Fruit fly (Drosophila melanogaster) whole organism, embryonic: ENCODE measurements around the gene CG31436.
A peak's percentile ranks its signal among the peaks of the same experiment; 100 is the strongest.

Source experiments
- ATbp ChIP-seq: fragments of 200-800 bp; sonication (Bioruptor generic); optimal IDR thresholded peaks from 2 replicates; lab custom pipeline; 2017; ENCODE audit warnings: missing biosample characterization, mild to moderate bottlenecking, missing genetic modification characterization, missing genetic modification reagents
- B-H2 ChIP-seq: fragments of 200-800 bp; sonication (Bioruptor generic); optimal IDR thresholded peaks from 2 replicates; lab custom pipeline; 2018; ENCODE audit warnings: missing biosample characterization, mild to moderate bottlenecking, missing genetic modification characterization
- BtbVII ChIP-seq: fragments of 200-800 bp; sonication (Bioruptor generic); optimal IDR thresholded peaks from 3 replicates; lab custom pipeline; 2017; ENCODE audit warnings: missing biosample characterization, mild to moderate bottlenecking, missing genetic modification characterization
- CG10431 ChIP-seq: fragments of 200-800 bp; sonication (Bioruptor generic); optimal IDR thresholded peaks from 3 replicates; lab custom pipeline; 2018; ENCODE audit warnings: missing biosample characterization, mild to moderate bottlenecking, missing genetic modification characterization
- CG12299 ChIP-seq: fragments of 200-800 bp; sonication (Bioruptor generic); optimal IDR thresholded peaks from 2 replicates; lab custom pipeline; 2018; ENCODE audit warnings: missing biosample characterization, mild to moderate bottlenecking, missing genetic modification characterization
- CG13424 ChIP-seq: fragments of 200-800 bp; sonication (Bioruptor generic); optimal IDR thresholded peaks from 2 replicates; lab custom pipeline; 2019; ENCODE audit warnings: missing biosample characterization, mild to moderate bottlenecking, missing genetic modification characterization, moderate library complexity
- CG15269 ChIP-seq: fragments of 200-800 bp; sonication (Bioruptor generic); optimal IDR thresholded peaks from 2 replicates; lab custom pipeline; 2018; ENCODE audit warnings: missing biosample characterization, mild to moderate bottlenecking, missing genetic modification characterization, moderate library complexity
- CG15601 ChIP-seq: fragments of 200-800 bp; sonication (Bioruptor generic); optimal IDR thresholded peaks from 3 replicates; lab custom pipeline; 2019; ENCODE audit warnings: missing biosample characterization, mild to moderate bottlenecking, missing genetic modification characterization, moderate library complexity
- CG17568 ChIP-seq: fragments of 200-800 bp; sonication (Bioruptor generic); optimal IDR thresholded peaks from 2 replicates; lab custom pipeline; 2018; ENCODE audit warnings: missing biosample characterization, mild to moderate bottlenecking, missing genetic modification characterization, moderate library complexity
- CG18599 ChIP-seq: fragments of 200-800 bp; sonication (Bioruptor generic); optimal IDR thresholded peaks from 3 replicates; lab custom pipeline; 2017; ENCODE audit warnings: missing biosample characterization, missing genetic modification characterization, mild to moderate bottlenecking, moderate library complexity, missing genetic modification reagents
- CG2120 ChIP-seq: fragments of 200-800 bp; sonication (Bioruptor generic); optimal IDR thresholded peaks from 3 replicates; lab custom pipeline; 2016; ENCODE audit warnings: missing biosample characterization, missing genetic modification characterization
- CG2202 ChIP-seq: fragments of 200-800 bp; sonication (Bioruptor generic); optimal IDR thresholded peaks from 2 replicates; lab custom pipeline; 2018; ENCODE audit warnings: missing biosample characterization, mild to moderate bottlenecking, missing genetic modification characterization
- CG2678 ChIP-seq: fragments of 200-800 bp; sonication (Bioruptor generic); optimal IDR thresholded peaks from 3 replicates; lab custom pipeline; 2019; ENCODE audit warnings: missing biosample characterization, mild to moderate bottlenecking, missing genetic modification characterization, moderate library complexity
- CG32532 ChIP-seq: fragments of 200-800 bp; sonication (Bioruptor generic); IDR thresholded peaks from 2 replicates; pipeline ENCODE4 v1.3.6; 2022; ENCODE audit warnings: missing biosample characterization, missing genetic modification characterization
- CG32767 ChIP-seq: fragments of 200-800 bp; sonication (Bioruptor generic); IDR thresholded peaks from 2 replicates; pipeline ENCODE4 v1.3.6; 2022; ENCODE audit warnings: missing biosample characterization, missing genetic modification characterization
- CG34224 ChIP-seq: fragments of 200-800 bp; sonication (Bioruptor generic); IDR thresholded peaks from 3 replicates; pipeline ENCODE4 v1.3.6; 2022; ENCODE audit warnings: missing biosample characterization, missing genetic modification characterization; ENCODE audit not compliant: partially characterized antibody
- CG34376 ChIP-seq: fragments of 200-800 bp; sonication (Bioruptor generic); optimal IDR thresholded peaks from 2 replicates; lab custom pipeline; 2018; ENCODE audit warnings: missing biosample characterization, mild to moderate bottlenecking, missing genetic modification characterization
- CG6854 ChIP-seq: fragments of 200-800 bp; sonication (Bioruptor generic); optimal IDR thresholded peaks from 3 replicates; lab custom pipeline; 2017; ENCODE audit warnings: missing biosample characterization, mild to moderate bottlenecking, missing genetic modification characterization
- CrebB ChIP-seq: fragments of 200-800 bp; sonication (Bioruptor generic); optimal IDR thresholded peaks from 3 replicates; lab custom pipeline; 2018; ENCODE audit warnings: missing biosample characterization, mild to moderate bottlenecking, missing genetic modification characterization
- Dref ChIP-seq: fragments of 200-800 bp; sonication (Bioruptor generic); IDR thresholded peaks from 2 replicates; pipeline ENCODE4 v1.3.6; 2022; ENCODE audit warnings: missing biosample characterization, missing genetic modification characterization
- Fer1 ChIP-seq: fragments of 200-800 bp; sonication (Bioruptor generic); optimal IDR thresholded peaks from 2 replicates; lab custom pipeline; 2017; ENCODE audit warnings: missing biosample characterization, mild to moderate bottlenecking, missing genetic modification characterization
- HLH54F ChIP-seq: fragments of 200-800 bp; sonication (Bioruptor generic); optimal IDR thresholded peaks from 3 replicates; lab custom pipeline; 2016; ENCODE audit warnings: missing biosample characterization, missing genetic modification characterization
- Hand ChIP-seq: fragments of 200-800 bp; sonication (Bioruptor generic); optimal IDR thresholded peaks from 2 replicates; lab custom pipeline; 2017; ENCODE audit warnings: mild to moderate bottlenecking, missing biosample characterization, missing genetic modification reagents, missing genetic modification characterization
- HmgZ ChIP-seq: fragments of 200-800 bp; sonication (Bioruptor generic); optimal IDR thresholded peaks from 2 replicates; lab custom pipeline; 2018; ENCODE audit warnings: missing biosample characterization, mild to moderate bottlenecking, missing genetic modification characterization
- Jarid2 ChIP-seq: fragments of 200-800 bp; sonication (Bioruptor generic); optimal IDR thresholded peaks from 3 replicates; lab custom pipeline; 2017; ENCODE audit warnings: mild to moderate bottlenecking, missing biosample characterization, missing genetic modification reagents, missing genetic modification characterization
- MTF-1 ChIP-seq: fragments of 200-800 bp; sonication (Bioruptor generic); optimal IDR thresholded peaks from 2 replicates; lab custom pipeline; 2018; ENCODE audit warnings: missing biosample characterization, mild to moderate bottlenecking, missing genetic modification characterization, borderline replicate concordance
- Optix ChIP-seq: fragments of 200-800 bp; sonication (Bioruptor generic); IDR thresholded peaks from 3 replicates; pipeline ENCODE4 v1.3.6; 2022; ENCODE audit warnings: missing biosample characterization, missing genetic modification characterization
- Pdp1 ChIP-seq, 2 experiments: fragments of 200-800 bp; sonication (Bioruptor generic); optimal IDR thresholded peaks; 3 replicates each; lab custom pipeline; 2016; ENCODE audit warnings: missing biosample characterization in 2 of 2, missing genetic modification characterization in 2 of 2, mild to moderate bottlenecking in 1 of 2, moderate library complexity in 1 of 2
- Trl ChIP-seq, 3 experiments: fragments of >200 bp in 2 of 3; fragments of 200-800 bp in 1 of 3; sonication (Bioruptor generic) in 1 of 3; optimal IDR thresholded peaks; 2 replicates in 1 of 3; 3 replicates in 2 of 3; lab custom pipeline; 2016 to 2017; ENCODE audit warnings: missing biosample characterization in 1 of 3, missing genetic modification characterization in 1 of 3
- Vsx1 ChIP-seq: fragments of 200-800 bp; sonication (Bioruptor generic); optimal IDR thresholded peaks from 2 replicates; lab custom pipeline; 2017; ENCODE audit warnings: missing biosample characterization, mild to moderate bottlenecking, missing genetic modification characterization, missing genetic modification reagents
- caup ChIP-seq: fragments of 200-800 bp; sonication (Bioruptor generic); optimal IDR thresholded peaks from 3 replicates; lab custom pipeline; 2017; ENCODE audit warnings: missing biosample characterization, mild to moderate bottlenecking, missing genetic modification characterization, moderate library complexity; ENCODE audit not compliant: severe bottlenecking
- ci ChIP-seq: fragments of 200-800 bp; sonication (Bioruptor generic); IDR thresholded peaks from 3 replicates; pipeline ENCODE4 v1.3.6; 2022; ENCODE audit warnings: missing biosample characterization, missing genetic modification characterization
- corto ChIP-seq: fragments of 200-800 bp; sonication (Bioruptor generic); optimal IDR thresholded peaks from 2 replicates; lab custom pipeline; 2016; ENCODE audit warnings: missing biosample characterization, mild to moderate bottlenecking, missing genetic modification characterization, moderate library complexity
- crp ChIP-seq, 2 experiments: fragments of 200-800 bp; sonication (Bioruptor generic); optimal IDR thresholded peaks; 2 replicates in 1 of 2; 3 replicates in 1 of 2; lab custom pipeline; 2017; ENCODE audit warnings: missing biosample characterization in 2 of 2, missing genetic modification characterization in 2 of 2, mild to moderate bottlenecking in 1 of 2, moderate library complexity in 1 of 2
- dmrt11E ChIP-seq: fragments of 200-800 bp; sonication (Bioruptor generic); optimal IDR thresholded peaks from 3 replicates; lab custom pipeline; 2018; ENCODE audit warnings: missing biosample characterization, mild to moderate bottlenecking, missing genetic modification characterization, moderate library complexity
- emc ChIP-seq: fragments of 200-800 bp; sonication (Bioruptor generic); optimal IDR thresholded peaks from 2 replicates; lab custom pipeline; 2016; ENCODE audit warnings: missing biosample characterization, missing genetic modification characterization
- exex ChIP-seq: fragments of 200-800 bp; sonication (Bioruptor generic); optimal IDR thresholded peaks from 4 replicates; lab custom pipeline; 2018; ENCODE audit warnings: missing biosample characterization, mild to moderate bottlenecking, missing genetic modification characterization, moderate library complexity
- gsb ChIP-seq: fragments of 200-800 bp; sonication (Bioruptor generic); IDR thresholded peaks from 2 replicates; pipeline ENCODE4 v1.3.6; 2022; ENCODE audit warnings: missing biosample characterization, missing genetic modification characterization
- gt ChIP-seq: fragments of 200-800 bp; sonication (Bioruptor generic); IDR thresholded peaks from 2 replicates; pipeline ENCODE4 v1.3.6; 2022; ENCODE audit warnings: missing biosample characterization, missing genetic modification characterization
- insv ChIP-seq, 2 experiments: fragments of 200-800 bp; sonication (Bioruptor generic); optimal IDR thresholded peaks; 3 replicates each; lab custom pipeline; 2016 to 2018; ENCODE audit warnings: missing biosample characterization in 2 of 2, missing genetic modification characterization in 2 of 2
- lab ChIP-seq: fragments of 200-800 bp; sonication (Bioruptor generic); optimal IDR thresholded peaks from 3 replicates; lab custom pipeline; 2017; ENCODE audit warnings: missing biosample characterization, missing genetic modification characterization, mild to moderate bottlenecking, moderate library complexity, missing genetic modification reagents
- lilli ChIP-seq: fragments of 200-800 bp; sonication (Bioruptor generic); optimal IDR thresholded peaks from 3 replicates; lab custom pipeline; 2016; ENCODE audit warnings: missing biosample characterization, missing genetic modification characterization
- mirr ChIP-seq: fragments of 200-800 bp; sonication (Bioruptor generic); optimal IDR thresholded peaks from 3 replicates; lab custom pipeline; 2018; ENCODE audit warnings: missing biosample characterization, mild to moderate bottlenecking, missing genetic modification characterization
- odd ChIP-seq: fragments of 200-800 bp; sonication (Bioruptor generic); optimal IDR thresholded peaks from 2 replicates; lab custom pipeline; 2017; ENCODE audit warnings: missing biosample characterization, mild to moderate bottlenecking, missing genetic modification characterization
- pfk ChIP-seq: fragments of 200-800 bp; sonication (Bioruptor generic); optimal IDR thresholded peaks from 2 replicates; lab custom pipeline; 2018; ENCODE audit warnings: missing biosample characterization, mild to moderate bottlenecking, missing genetic modification characterization, moderate library complexity
- sisA ChIP-seq: fragments of 200-800 bp; sonication (Bioruptor generic); IDR thresholded peaks from 2 replicates; pipeline ENCODE4 v1.3.6; 2022; ENCODE audit warnings: missing biosample characterization, missing genetic modification characterization
- tap ChIP-seq: fragments of 200-800 bp; optimal IDR thresholded peaks from 3 replicates; lab custom pipeline; 2019; ENCODE audit warnings: missing biosample characterization, mild to moderate bottlenecking, missing genetic modification characterization, moderate library complexity
- wek ChIP-seq: fragments of 200-800 bp; sonication (Bioruptor generic); optimal IDR thresholded peaks from 3 replicates; lab custom pipeline; 2018; ENCODE audit warnings: missing biosample characterization, mild to moderate bottlenecking, missing genetic modification characterization, moderate library complexity

The CG31436 gene

DNA sequence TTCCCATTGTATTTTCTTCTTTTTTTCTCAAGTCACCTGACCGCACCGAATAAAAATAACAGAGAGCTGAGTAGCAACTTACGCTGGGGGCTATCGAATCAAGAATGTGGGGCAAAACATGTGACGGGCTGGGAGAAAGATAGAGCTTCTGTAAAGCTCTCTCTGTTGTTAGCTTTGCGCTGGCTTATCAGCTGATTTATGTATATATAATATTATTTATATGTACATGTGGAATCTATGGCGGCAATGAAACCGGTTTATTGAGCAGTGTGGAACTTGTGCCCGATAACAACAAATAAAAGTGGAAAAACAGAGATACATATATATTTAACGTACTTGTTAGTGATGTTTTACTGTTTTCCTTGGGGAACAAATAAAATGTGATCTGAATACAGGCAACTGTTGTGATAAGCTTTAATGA, 11.1 kb upstream of the CG31436 start, which contains the start of gene CG31098 (continued):
- TF ChIP-seq Trl (optimal IDR thresholded peaks at IDR 0.05; lab: Kevin White, UChicago) (peak; percentile 47 to 51), Trl (GFP tag; optimal IDR thresholded peaks at IDR 0.05; lab: Kevin White, UChicago) (no peak), caup (peak; percentile 39), Fer1 (GFP tag; lab: Kevin White, UChicago) (peak; percentile 72), CG18599 (GFP tag; lab: Kevin White, UChicago) (peak; percentile 48), exex (tag; lab: Kevin White, UChicago) (peak; percentile 49), CG34224 (GFP tag; lab: Robert Waterston, UW) (peak; percentile 49; the same call in 1 of the 3 replicates), Pdp1 (GFP tag; optimal IDR thresholded peaks at IDR 0.05; lab: Kevin White, UChicago) (peak in 1 of 2 experiments; percentile 39), lab (peak; percentile 48), gsb (GFP tag; lab: Robert Waterston, UW) (no peak), wek (GFP tag; lab: Kevin White, UChicago) (peak; percentile 40), CG32532 (GFP tag; lab: Robert Waterston, UW) (peak; percentile 26; the same call in 1 of the 2 replicates), tap (tag; lab: Kevin White, UChicago) (peak; percentile 22), crp (GFP tag; optimal IDR thresholded peaks at IDR 0.05; lab: Kevin White, UChicago) (peak in 1 of 2 experiments; percentile 71), Hand (GFP tag; lab: Kevin White, UChicago) (peak; percentile 14), odd (peak; percentile 53), HLH54F (GFP tag; lab: Kevin White, UChicago) (no peak), CG2202 (tag; lab: Kevin White, UChicago) (no peak), Jarid2 (peak; percentile 63), CG12299 (tag; lab: Kevin White, UChicago) (peak; percentile 35), CG17568 (GFP tag; lab: Kevin White, UChicago) (peak; percentile 63), CG15269 (tag; lab: Kevin White, UChicago) (peak; percentile 50), MTF-1 (GFP tag; lab: Kevin White, UChicago) (peak; percentile 33), CG15601 (tag; lab: Kevin White, UChicago) (peak; percentile 0), mirr (peak; percentile 76), Dref (GFP tag; lab: Robert Waterston, UW) (no peak), CrebB (peak; percentile 53), gt (GFP tag; lab: Robert Waterston, UW) (no peak), CG2678 (tag; lab: Kevin White, UChicago) (peak; percentile 54), pfk (GFP tag; lab: Kevin White, UChicago) (peak; percentile 47), ATbp (peak; percentile 39), B-H2 (GFP tag; lab: Kevin White, UChicago) (peak; percentile 61), CG10431 (GFP tag; lab: Kevin White, UChicago) (peak; percentile 26), CG2120 (no peak), ci (GFP tag; lab: Robert Waterston, UW) (peak; percentile 22; the same call in 1 of the 3 replicates), lilli (GFP tag; lab: Kevin White, UChicago) (no peak), sisA (GFP tag; lab: Robert Waterston, UW) (no peak), dmrt11E (tag; lab: Kevin White, UChicago) (no peak), HmgZ (tag; lab: Kevin White, UChicago) (peak; percentile 20), CG32767 (GFP tag; lab: Robert Waterston, UW) (peak; percentile 78), corto (GFP tag; lab: Kevin White, UChicago) (peak; percentile 61), BtbVII (GFP tag; lab: Kevin White, UChicago) (peak; percentile 66), CG13424 (peak; percentile 12), insv (GFP tag; optimal IDR thresholded peaks at IDR 0.05; lab: Kevin White, UChicago) (no peak), CG34376 (GFP tag; lab: Kevin White, UChicago) (peak; percentile 87), Vsx1 (peak; percentile 35), CG6854 (GFP tag; lab: Kevin White, UChicago) (peak; percentile 41), emc (GFP tag; lab: Kevin White, UChicago) (no peak), Optix (GFP tag; lab: Robert Waterston, UW) (0 out of 3 replicates have a peak, but pooled peaks have one; percentile 18)
